Fruit fly (Drosophila melanogaster): ENCODE data around the gene CG14641.

dm6 chr3R:4242209-4242887 lies 10.2 kb upstream of the CG14641 start, which contains the start of gene CG14642:
- TF ChIP-seq Myc (optimal IDR thresholded peaks at IDR 0.05) (no peak), psq (optimal IDR thresholded peaks at IDR 0.05) (no peak), insv (optimal IDR thresholded peaks at IDR 0.05) (no peak), Sin3A (optimal IDR thresholded peaks at IDR 0.05) (no peak), h (optimal IDR thresholded peaks at IDR 0.05) (no peak), ttk (optimal IDR thresholded peaks at IDR 0.05) (no peak)
